Worm (Caenorhabditis elegans) whole organism, L4 larva: ENCODE data around the gene C06G1.1.
A peak's percentile ranks its signal among the peaks of the same experiment; 100 is the strongest.

ENCODE experiments used
- D1046.2 ChIP-seq: fragments of 200-800 bp; sonication (Bioruptor generic); IDR thresholded peaks from 2 replicates; pipeline ENCODE4 v1.3.6; 2022; ENCODE audit warnings: missing genetic modification characterization, missing compliant biosample characterization
- F26F4.8 ChIP-seq: fragments of 200-800 bp; sonication (Bioruptor generic); conservative IDR thresholded peaks from 2 replicates; pipeline ENCODE4 v1.3.6; 2022; ENCODE audit warnings: missing genetic modification characterization, missing compliant biosample characterization
- Y105C5A.15 ChIP-seq: fragments of 200-800 bp; sonication (Bioruptor generic); IDR thresholded peaks from 2 replicates; pipeline ENCODE4 v1.3.6; 2022; ENCODE audit warnings: missing genetic modification characterization, missing compliant biosample characterization
- Y5F2A.4 ChIP-seq: fragments of 200-800 bp; sonication (Bioruptor generic); optimal IDR thresholded peaks from 2 replicates; lab custom pipeline; 2018; ENCODE audit warnings: mild to moderate bottlenecking, missing genetic modification characterization, missing compliant biosample characterization
- Y75B8A.6 ChIP-seq: fragments of 200-800 bp; sonication (Bioruptor generic); IDR thresholded peaks from 2 replicates; pipeline ENCODE4 v1.3.6; 2022; ENCODE audit warnings: missing genetic modification reagents, missing genetic modification characterization, missing compliant biosample characterization
- ZK337.2 ChIP-seq: fragments of 200-800 bp; sonication (Bioruptor generic); IDR thresholded peaks from 2 replicates; pipeline ENCODE4 v1.3.6; 2022; ENCODE audit warnings: missing genetic modification reagents, missing genetic modification characterization, missing compliant biosample characterization
- aly-2 ChIP-seq: sonication (generic microtip); optimal IDR thresholded peaks from 2 replicates; lab custom pipeline; 2018; ENCODE audit warnings: missing biosample characterization, missing genetic modification characterization
- ama-1 ChIP-seq: fragments of 150-350 bp; optimal IDR thresholded peaks from 2 replicates; lab custom pipeline; 2014; ENCODE audit warnings: inconsistent platforms, mixed read lengths
- arid-1 ChIP-seq: fragments of 200-800 bp; sonication (Bioruptor generic); conservative IDR thresholded peaks from 2 replicates; pipeline ENCODE4 v1.3.6; 2022; ENCODE audit warnings: missing genetic modification reagents, missing genetic modification characterization, missing compliant biosample characterization
- ceh-32 ChIP-seq: sonication (generic microtip); optimal IDR thresholded peaks from 2 replicates; lab custom pipeline; 2016; ENCODE audit warnings: mild to moderate bottlenecking, missing genetic modification characterization, missing compliant biosample characterization; ENCODE audit not compliant: poor library complexity
- cey-2 ChIP-seq: sonication (generic microtip); optimal IDR thresholded peaks from 3 replicates; lab custom pipeline; 2017; ENCODE audit warnings: missing genetic modification characterization, mild to moderate bottlenecking, missing compliant biosample characterization, antibody characterized with exemption, borderline replicate concordance; ENCODE audit not compliant: insufficient read depth
- ctbp-1 ChIP-seq: fragments of 200-800 bp; sonication (Bioruptor generic); IDR thresholded peaks from 2 replicates; pipeline ENCODE4 v1.3.6; 2022; ENCODE audit warnings: missing genetic modification reagents, missing genetic modification characterization, missing compliant biosample characterization
- daf-12 ChIP-seq: fragments of 150-350 bp; optimal IDR thresholded peaks from 2 replicates; lab custom pipeline; 2014; ENCODE audit warnings: missing biosample characterization, missing genetic modification reagents, missing genetic modification characterization
- daf-16 ChIP-seq, 3 experiments: sonication (generic microtip); optimal IDR thresholded peaks; 2 replicates each; lab custom pipeline; 2016 to 2017; ENCODE audit warnings: missing genetic modification characterization in 3 of 3, missing genetic modification reagents in 3 of 3, mild to moderate bottlenecking in 2 of 3, missing compliant biosample characterization in 2 of 3, missing biosample characterization in 1 of 3, moderate library complexity in 1 of 3
- dmd-8 ChIP-seq: fragments of 200-800 bp; sonication (Bioruptor generic); IDR thresholded peaks from 2 replicates; pipeline ENCODE4 v1.3.6; 2022; ENCODE audit warnings: missing genetic modification characterization, missing compliant biosample characterization
- dmd-9 ChIP-seq: fragments of 200-800 bp; sonication (Bioruptor generic); IDR thresholded peaks from 2 replicates; pipeline ENCODE4 v1.3.6; 2022; ENCODE audit warnings: missing genetic modification reagents, missing genetic modification characterization, missing compliant biosample characterization
- egl-27 ChIP-seq: sonication (generic microtip); optimal IDR thresholded peaks from 3 replicates; lab custom pipeline; 2017; ENCODE audit warnings: missing biosample characterization, missing genetic modification reagents, missing genetic modification characterization
- egl-43 ChIP-seq: fragments of 200-800 bp; sonication (Bioruptor generic); IDR thresholded peaks from 2 replicates; pipeline ENCODE4 v1.3.6; 2022; ENCODE audit warnings: missing genetic modification reagents, missing genetic modification characterization, missing compliant biosample characterization
- gei-8 ChIP-seq: fragments of 200-800 bp; sonication (Bioruptor generic); optimal IDR thresholded peaks from 2 replicates; lab custom pipeline; 2018; ENCODE audit warnings: mild to moderate bottlenecking, missing genetic modification characterization, missing compliant biosample characterization
- hlh-11 ChIP-seq: fragments of 200-800 bp; sonication (Bioruptor generic); optimal IDR thresholded peaks from 2 replicates; lab custom pipeline; 2018; ENCODE audit warnings: mild to moderate bottlenecking, missing genetic modification characterization, missing compliant biosample characterization
- hlh-30 ChIP-seq: sonication (generic microtip); optimal IDR thresholded peaks from 2 replicates; lab custom pipeline; 2017; ENCODE audit warnings: antibody characterized with exemption, mild to moderate bottlenecking, missing genetic modification characterization, missing compliant biosample characterization; ENCODE audit not compliant: insufficient read depth
- lim-7 ChIP-seq: fragments of 200-800 bp; sonication (Bioruptor generic); IDR thresholded peaks from 2 replicates; pipeline ENCODE4 v1.3.6; 2022; ENCODE audit warnings: missing genetic modification characterization, missing compliant biosample characterization
- lin-15B ChIP-seq: fragments of 150-350 bp; sonication (generic microtip); optimal IDR thresholded peaks from 3 replicates; lab custom pipeline; 2014; ENCODE audit warnings: missing biosample characterization, missing genetic modification characterization
- lin-29 ChIP-seq: fragments of 200-800 bp; sonication (Bioruptor generic); IDR thresholded peaks from 2 replicates; pipeline ENCODE4 v1.3.6; 2022; ENCODE audit warnings: missing genetic modification reagents, missing genetic modification characterization, missing compliant biosample characterization
- lsy-2 ChIP-seq, 2 experiments: fragments of 150-350 bp in 1 of 2; sonication (generic microtip) in 1 of 2; optimal IDR thresholded peaks; 2 replicates each; lab custom pipeline; 2014 to 2017; ENCODE audit warnings: missing biosample characterization in 2 of 2, missing genetic modification characterization in 2 of 2
- madf-9 ChIP-seq: fragments of 200-800 bp; sonication (Bioruptor generic); conservative IDR thresholded peaks from 2 replicates; pipeline ENCODE4 v1.3.6; 2022; ENCODE audit warnings: missing genetic modification reagents, missing genetic modification characterization, missing compliant biosample characterization
- mep-1 ChIP-seq: fragments of 150-350 bp; sonication (generic microtip); optimal IDR thresholded peaks from 3 replicates; lab custom pipeline; 2014; ENCODE audit warnings: missing biosample characterization, missing genetic modification characterization
- mes-2 ChIP-seq: sonication (generic microtip); optimal IDR thresholded peaks from 2 replicates; lab custom pipeline; 2016; ENCODE audit warnings: missing genotype, mild to moderate bottlenecking, missing genetic modification characterization, missing compliant biosample characterization; ENCODE audit not compliant: poor library complexity, severe bottlenecking
- mxl-2 ChIP-seq: fragments of 200-800 bp; sonication (Bioruptor generic); conservative IDR thresholded peaks from 2 replicates; pipeline ENCODE4 v1.3.6; 2022; ENCODE audit warnings: missing genetic modification reagents, missing genetic modification characterization, missing compliant biosample characterization
- mxl-3 ChIP-seq: fragments of 200-800 bp; sonication (Bioruptor generic); optimal IDR thresholded peaks from 2 replicates; lab custom pipeline; 2018; ENCODE audit warnings: mild to moderate bottlenecking, missing genetic modification characterization, missing compliant biosample characterization
- nhr-10 ChIP-seq: fragments of 150-350 bp; optimal IDR thresholded peaks from 2 replicates; lab custom pipeline; 2014; ENCODE audit warnings: missing biosample characterization, missing genetic modification characterization
- nhr-102 ChIP-seq: sonication (generic microtip); optimal IDR thresholded peaks from 2 replicates; lab custom pipeline; 2016; ENCODE audit warnings: mild to moderate bottlenecking, missing genetic modification characterization, moderate library complexity, missing compliant biosample characterization
- nhr-111 ChIP-seq: fragments of 200-800 bp; sonication (Bioruptor generic); optimal IDR thresholded peaks from 2 replicates; lab custom pipeline; 2018; ENCODE audit warnings: mild to moderate bottlenecking, missing genetic modification characterization, missing compliant biosample characterization
- nhr-28 ChIP-seq: fragments of 150-350 bp; optimal IDR thresholded peaks from 2 replicates; lab custom pipeline; 2014; ENCODE audit warnings: missing biosample characterization, missing genetic modification characterization
- pha-4 ChIP-seq, 2 experiments: fragments of 150-350 bp in 1 of 2; fragments of 200-800 bp in 1 of 2; sonication (Bioruptor generic) in 1 of 2; IDR thresholded peaks in 1 of 2; optimal IDR thresholded peaks in 1 of 2; 2 replicates each; pipeline versions ENCODE4 v1.3.6 to Lab custom; 2014 to 2022; ENCODE audit warnings: missing genetic modification characterization in 2 of 2, missing genetic modification reagents in 2 of 2, missing biosample characterization in 1 of 2, missing compliant biosample characterization in 1 of 2
- rbr-2 ChIP-seq: sonication (generic microtip); optimal IDR thresholded peaks from 2 replicates; lab custom pipeline; 2016; ENCODE audit warnings: missing genotype, missing genetic modification characterization, missing compliant biosample characterization
- set-16 ChIP-seq: fragments of 200-800 bp; sonication (Bioruptor generic); IDR thresholded peaks from 2 replicates; pipeline ENCODE4 v1.3.6; 2022; ENCODE audit warnings: missing genetic modification reagents, missing genetic modification characterization, missing compliant biosample characterization
- skn-1 ChIP-seq: fragments of 150-350 bp; optimal IDR thresholded peaks from 2 replicates; lab custom pipeline; 2014; ENCODE audit warnings: missing biosample characterization, missing genetic modification characterization
- spr-1 ChIP-seq: sonication (generic microtip); optimal IDR thresholded peaks from 2 replicates; lab custom pipeline; 2016; ENCODE audit warnings: mild to moderate bottlenecking, missing genetic modification characterization, missing compliant biosample characterization
- tra-1 ChIP-seq: fragments of 200-800 bp; sonication (Bioruptor generic); IDR thresholded peaks from 2 replicates; pipeline ENCODE4 v1.3.6; 2022; ENCODE audit warnings: missing genetic modification reagents, missing genetic modification characterization, missing compliant biosample characterization
- unc-62 ChIP-seq, 3 experiments: fragments of 150-350 bp in 1 of 3; sonication (generic microtip); optimal IDR thresholded peaks in 2 of 3; peaks in 1 of 3; 1 replicate in 1 of 3; 2 replicates in 2 of 3; lab custom pipeline; 2014 to 2017; ENCODE audit warnings: missing biosample characterization in 3 of 3, missing genetic modification characterization in 3 of 3, missing genetic modification reagents in 3 of 3, missing genotype in 1 of 3
- zag-1 ChIP-seq: fragments of 150-350 bp; optimal IDR thresholded peaks from 2 replicates; lab custom pipeline; 2014; ENCODE audit warnings: missing biosample characterization, missing genetic modification characterization
- zfp-3 ChIP-seq: fragments of 200-800 bp; sonication (Bioruptor generic); conservative IDR thresholded peaks from 2 replicates; pipeline ENCODE4 v1.3.6; 2022; ENCODE audit warnings: missing genetic modification reagents, missing genetic modification characterization, missing compliant biosample characterization

C06G1.1 gene

ce11 chrX:16613266-16613665, 19.9 kb upstream of the C06G1.1 start, which contains the start of gene ain-1 (continued):
- TF ChIP-seq nhr-28 (tag; lab: Kevin White, UChicago), result peak; percentile 17
- no peak for TF ChIP-seq egl-43 (GFP tag; lab: Robert Waterston, UW)
- no peak for TF ChIP-seq zfp-3 (GFP tag; lab: Robert Waterston, UW)
- TF ChIP-seq nhr-111 (GFP tag; lab: Kevin White, UChicago), result no peak
- TF ChIP-seq dmd-9, result 0 out of 2 replicates have a peak, but pooled peaks have one; percentile 30
- TF ChIP-seq madf-9 (GFP tag; lab: Robert Waterston, UW), result no peak

- no peak for TF ChIP-seq egl-43 (GFP tag; lab: Robert Waterston, UW)
- TF ChIP-seq tra-1, result peak; percentile 6; the same call in 1 of the 2 replicates
- no peak for TF ChIP-seq mep-1 (tag; lab: Kevin White, UChicago)
- TF ChIP-seq dmd-8, result no peak
- peak; percentile 29 for TF ChIP-seq set-16 (GFP tag; lab: Robert Waterston, UW)
- TF ChIP-seq mxl-3 (GFP tag; lab: Kevin White, UChicago), result no peak
- no peak for TF ChIP-seq ama-1 (lab: Kevin White, UChicago)
- TF ChIP-seq pha-4 (GFP tag; IDR thresholded peaks at IDR 0.05; lab: Robert Waterston, UW), result no peak
- TF ChIP-seq pha-4 (tag; optimal IDR thresholded peaks at IDR 0.05; lab: Kevin White, UChicago), result no peak
- TF ChIP-seq lin-15B, result no peak
- no peak for TF ChIP-seq nhr-10 (tag; lab: Kevin White, UChicago)
- no peak for TF ChIP-seq F26F4.8 (GFP tag; lab: Robert Waterston, UW)
These were observed 19.1 kb upstream of the C06G1.1 start for ce11 chrX:16614094-16614493.

- TF ChIP-seq egl-27 (tag; lab: Kevin White, UChicago) (no peak), tra-1 (no peak), D1046.2 (GFP tag; lab: Robert Waterston, UW) (0 out of 2 replicates have a peak, but pooled peaks have one; percentile 36), unc-62 (GFP tag; optimal IDR thresholded peaks at IDR 0.05 in 1 of 2; lab: Kevin White, UChicago) (no peak), unc-62 (tag; optimal IDR thresholded peaks at IDR 0.05; lab: Kevin White, UChicago) (no peak), rbr-2 (no peak), lin-29 (GFP tag; lab: Robert Waterston, UW) (no peak), arid-1 (GFP tag; lab: Robert Waterston, UW) (no peak), dmd-8 (peak; percentile 78; the same call in 1 of the 2 replicates), ceh-32 (no peak), lim-7 (GFP tag; lab: Robert Waterston, UW) (peak; percentile 82), Y75B8A.6 (0 out of 2 replicates have a peak, but pooled peaks have one; percentile 44), lin-15B (no peak), daf-16 (GFP tag; optimal IDR thresholded peaks at IDR 0.05; lab: Kevin White, UChicago) (no peak), daf-16 (tag; optimal IDR thresholded peaks at IDR 0.05; lab: Kevin White, UChicago) (no peak), skn-1 (tag; lab: Kevin White, UChicago) (no peak), mes-2 (tag; lab: Kevin White, UChicago) (peak; percentile 28), hlh-11 (tag; lab: Kevin White, UChicago) (no peak), aly-2 (tag; lab: Kevin White, UChicago) (no peak), Y105C5A.15 (GFP tag; lab: Robert Waterston, UW) (peak; percentile 49; the same call in 1 of the 2 replicates), pha-4 (GFP tag; IDR thresholded peaks at IDR 0.05; lab: Robert Waterston, UW) (peak; percentile 58; the same call in 1 of the 2 replicates), pha-4 (tag; optimal IDR thresholded peaks at IDR 0.05; lab: Kevin White, UChicago) (no peak), ZK337.2 (GFP tag; lab: Robert Waterston, UW) (no peak), daf-12 (no peak), spr-1 (tag; lab: Kevin White, UChicago) (no peak), Y5F2A.4 (no peak), nhr-102 (tag; lab: Kevin White, UChicago) (no peak), cey-2 (no peak), lsy-2 (tag; optimal IDR thresholded peaks at IDR 0.05; lab: Kevin White, UChicago) (no peak), hlh-30 (tag; lab: Kevin White, UChicago) (peak; percentile 62), ctbp-1 (GFP tag; lab: Robert Waterston, UW) (no peak), mxl-3 (GFP tag; lab: Kevin White, UChicago) (no peak), gei-8 (GFP tag; lab: Kevin White, UChicago) (no peak), zag-1 (tag; lab: Kevin White, UChicago) (no peak), mxl-2 (GFP tag; lab: Robert Waterston, UW) (no peak)
These were observed 15.6 kb upstream of the C06G1.1 start for ce11 chrX:16617427-16618128.
